Worm (Caenorhabditis elegans): ENCODE data around the gene K08D8.11.

The K08D8.11 gene

DNA sequence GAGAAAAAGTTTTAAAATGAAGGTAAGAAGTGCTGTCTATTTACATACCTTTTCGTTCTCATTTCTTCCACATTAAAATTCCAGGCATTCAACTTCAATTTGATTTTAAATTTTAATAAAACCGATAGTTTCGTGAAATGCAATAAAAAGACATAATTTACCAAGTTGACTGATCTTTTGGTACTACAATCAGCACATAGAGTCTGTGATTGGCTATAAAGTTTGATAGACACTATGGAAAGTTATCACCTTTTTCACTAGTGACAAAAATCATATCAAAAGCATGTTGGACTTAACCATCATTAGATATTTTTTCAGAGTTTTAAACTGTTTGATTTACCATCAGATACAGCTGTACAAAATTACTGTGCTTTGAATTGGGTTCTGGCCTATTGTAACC, 20.4 kb downstream of the K08D8.11 start, which contains the start of gene srz-15:
Gene srz-15 (plus strand): TSS at position 301 of the 400 bp plus-strand sequence.
- no peak for TF ChIP-seq ceh-19 (GFP tag; optimal IDR thresholded peaks at IDR 0.05)
- no peak for TF ChIP-seq gmeb-2 (tag; optimal IDR thresholded peaks at IDR 0.05)
- TF ChIP-seq ama-1 (optimal IDR thresholded peaks at IDR 0.05), result no peak
- TF ChIP-seq F13H6.1 (tag; optimal IDR thresholded peaks at IDR 0.05), result no peak

ce11 chrIV:12918256-12918655, 23.2 kb downstream of the K08D8.11 start, which contains the start of gene C32H11.3:
TSS of gene C32H11.3 (plus strand) at chrIV:12918556.
- TF ChIP-seq ceh-14 (tag; optimal IDR thresholded peaks at IDR 0.05), result no peak
- TF ChIP-seq hlh-15 (tag; optimal IDR thresholded peaks at IDR 0.05), result no peak
- TF ChIP-seq unc-3 (GFP tag; conservative IDR thresholded peaks at IDR 0.05), result no peak
- no peak for TF ChIP-seq unc-3 (tag; optimal IDR thresholded peaks at IDR 0.05)
- no peak for TF ChIP-seq tbx-2 (tag; optimal IDR thresholded peaks at IDR 0.05)
- TF ChIP-seq fkh-6 (tag; optimal IDR thresholded peaks at IDR 0.05), result no peak
- no peak for TF ChIP-seq ama-1 (optimal IDR thresholded peaks at IDR 0.05)
- TF ChIP-seq ceh-31 (tag; optimal IDR thresholded peaks at IDR 0.05), result no peak
- TF ChIP-seq nfya-1 (tag; optimal IDR thresholded peaks at IDR 0.05), result no peak
- TF ChIP-seq ref-2 (tag; optimal IDR thresholded peaks at IDR 0.05), result no peak
- no peak for TF ChIP-seq hlh-13 (GFP tag; optimal IDR thresholded peaks at IDR 0.05)
- no peak for TF ChIP-seq unc-55 (GFP tag; optimal IDR thresholded peaks at IDR 0.05)
- TF ChIP-seq ceh-22 (tag; optimal IDR thresholded peaks at IDR 0.05), result no peak
- no peak for TF ChIP-seq F13H6.1 (tag; optimal IDR thresholded peaks at IDR 0.05)
- TF ChIP-seq ets-4 (tag; optimal IDR thresholded peaks at IDR 0.05), result no peak
- no peak for TF ChIP-seq pha-4 (tag; optimal IDR thresholded peaks at IDR 0.05)

DNA sequence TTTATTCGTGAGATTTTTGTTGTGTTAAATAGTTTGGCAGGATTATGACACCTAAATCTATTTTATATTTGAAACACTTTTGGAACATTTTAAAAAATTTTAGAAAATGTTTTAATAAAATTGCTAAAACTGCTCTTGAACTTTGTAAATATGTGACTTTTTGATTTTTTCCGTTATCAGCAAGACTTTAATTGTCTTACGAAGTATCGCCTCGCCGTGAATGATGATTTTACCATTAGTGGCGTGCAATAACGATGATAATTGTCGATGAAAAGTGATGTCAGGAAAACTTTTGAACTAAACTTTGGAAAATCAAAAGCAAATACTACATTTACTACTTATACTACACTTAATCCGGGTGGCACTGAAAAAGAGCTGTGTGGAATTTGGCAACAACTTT, 25.5 kb downstream of the K08D8.11 start:
- TF ChIP-seq dmd-4 (tag; optimal IDR thresholded peaks at IDR 0.05; ENCODE audit: borderline replicate concordance) (no peak), che-1 (tag; optimal IDR thresholded peaks at IDR 0.05) (no peak)

ce11 chrIV:12921027-12921426, 25.9 kb downstream of the K08D8.11 start, which contains the start of gene C32H11.4:
TSS of gene C32H11.4 (plus strand) at chrIV:12921264.
- TF ChIP-seq F13H6.1 (tag; optimal IDR thresholded peaks at IDR 0.05) (no peak), nhr-232 (tag; optimal IDR thresholded peaks at IDR 0.05) (no peak), hlh-6 (tag; optimal IDR thresholded peaks at IDR 0.05) (no peak), sdc-2 (tag; optimal IDR thresholded peaks at IDR 0.05) (no peak), ceh-2 (tag; optimal IDR thresholded peaks at IDR 0.05) (no peak), ceh-19 (GFP tag; optimal IDR thresholded peaks at IDR 0.05) (no peak), ztf-16 (tag; optimal IDR thresholded peaks at IDR 0.05) (no peak), ceh-18 (tag; optimal IDR thresholded peaks at IDR 0.05) (no peak), elt-2 (tag; optimal IDR thresholded peaks at IDR 0.05) (no peak), C38D4.7 (GFP tag; optimal IDR thresholded peaks at IDR 0.05) (no peak), ceh-9 (tag; optimal IDR thresholded peaks at IDR 0.05) (no peak), T23F11.4 (GFP tag; optimal IDR thresholded peaks at IDR 0.05) (no peak), elt-4 (tag; optimal IDR thresholded peaks at IDR 0.05) (no peak), pat-9 (tag; optimal IDR thresholded peaks at IDR 0.05) (no peak), odd-2 (tag; optimal IDR thresholded peaks at IDR 0.05) (no peak), che-1 (tag; optimal IDR thresholded peaks at IDR 0.05) (no peak), hlh-15 (tag; optimal IDR thresholded peaks at IDR 0.05) (no peak)

- no peak for TF ChIP-seq hlh-30 (tag; optimal IDR thresholded peaks at IDR 0.05; ENCODE audit: insufficient read depth)
- no peak for TF ChIP-seq gmeb-2 (tag; optimal IDR thresholded peaks at IDR 0.05)
- TF ChIP-seq lim-6 (tag; optimal IDR thresholded peaks at IDR 0.05), result no peak
- TF ChIP-seq pha-2 (tag; optimal IDR thresholded peaks at IDR 0.05), result no peak
- no peak for TF ChIP-seq Y22D7AL.16 (tag; optimal IDR thresholded peaks at IDR 0.05)
- TF ChIP-seq ama-1 (optimal IDR thresholded peaks at IDR 0.05), result no peak
- TF ChIP-seq sox-4 (tag; optimal IDR thresholded peaks at IDR 0.05), result no peak
- TF ChIP-seq zip-5 (tag; optimal IDR thresholded peaks at IDR 0.05), result no peak
- TF ChIP-seq ceh-45 (GFP tag; IDR thresholded peaks at IDR 0.05), result no peak
- TF ChIP-seq ets-4 (tag; optimal IDR thresholded peaks at IDR 0.05), result no peak
- TF ChIP-seq C38D4.7 (GFP tag; optimal IDR thresholded peaks at IDR 0.05), result no peak
- no peak for TF ChIP-seq pha-4 (tag; optimal IDR thresholded peaks at IDR 0.05)
- TF ChIP-seq pag-3 (tag; optimal IDR thresholded peaks at IDR 0.05; ENCODE audit: borderline replicate concordance), result no peak
- TF ChIP-seq unc-55 (GFP tag; optimal IDR thresholded peaks at IDR 0.05), result no peak
- TF ChIP-seq npax-4 (tag; optimal IDR thresholded peaks at IDR 0.05), result no peak
- no peak for TF ChIP-seq hlh-13 (GFP tag; optimal IDR thresholded peaks at IDR 0.05)
- TF ChIP-seq ceh-6 (GFP tag; optimal IDR thresholded peaks at IDR 0.05), result no peak
Measured at ce11 chrIV:12924332-12924731, 29.2 kb downstream of the K08D8.11 start, which contains the start of gene srlf-4. TSS of gene srlf-4 (minus strand) at chrIV:12924432.

All from whole organism, late embryonic.